Fruit fly (Drosophila melanogaster) whole organism, pupa: Measurements from ENCODE around the gene Hs6st.

Experiments used
- CG10348 ChIP-seq: fragments of 200-800 bp; sonication (Bioruptor generic); IDR thresholded peaks from 2 replicates; pipeline ENCODE4 v1.3.6; 2022; ENCODE audit warnings: missing biosample characterization, missing genetic modification characterization
- CG12605 ChIP-seq: fragments of 200-800 bp; sonication (Bioruptor generic); IDR thresholded peaks from 2 replicates; pipeline ENCODE4 v1.3.6; 2022; ENCODE audit warnings: missing biosample characterization, missing genetic modification characterization
- CG13204 ChIP-seq: fragments of 200-800 bp; sonication (Bioruptor generic); optimal IDR thresholded peaks from 2 replicates; lab custom pipeline; 2018; ENCODE audit warnings: missing biosample characterization, mild to moderate bottlenecking, missing genetic modification characterization, moderate library complexity
- CG14655 ChIP-seq: fragments of 200-800 bp; sonication (Bioruptor generic); optimal IDR thresholded peaks from 3 replicates; lab custom pipeline; 2017; ENCODE audit warnings: mild to moderate bottlenecking, missing biosample characterization, missing genetic modification reagents, missing genetic modification characterization
- CG15710 ChIP-seq: fragments of 200-800 bp; sonication (Bioruptor generic); optimal IDR thresholded peaks from 2 replicates; lab custom pipeline; 2018; ENCODE audit warnings: missing biosample characterization, mild to moderate bottlenecking, missing genetic modification characterization, moderate library complexity
- CG17806 ChIP-seq: fragments of 200-800 bp; sonication (Bioruptor generic); optimal IDR thresholded peaks from 2 replicates; lab custom pipeline; 2018; ENCODE audit warnings: missing biosample characterization, mild to moderate bottlenecking, missing genetic modification characterization, moderate library complexity
- CG32121 ChIP-seq: fragments of 200-800 bp; sonication (Bioruptor generic); IDR thresholded peaks from 2 replicates; pipeline ENCODE4 v1.3.6; 2022; ENCODE audit warnings: missing biosample characterization, missing genetic modification characterization
- CG34367 ChIP-seq: fragments of 200-800 bp; sonication (Bioruptor generic); optimal IDR thresholded peaks from 2 replicates; lab custom pipeline; 2018; ENCODE audit warnings: missing biosample characterization, mild to moderate bottlenecking, missing genetic modification characterization
- CG4496 ChIP-seq: fragments of 200-800 bp; sonication (Bioruptor generic); IDR thresholded peaks from 3 replicates; pipeline ENCODE4 v1.3.6; 2022; ENCODE audit warnings: missing biosample characterization, missing genetic modification characterization
- CG8159 ChIP-seq: fragments of 200-800 bp; sonication (Bioruptor generic); optimal IDR thresholded peaks from 3 replicates; lab custom pipeline; 2018; ENCODE audit warnings: missing biosample characterization, mild to moderate bottlenecking, missing genetic modification characterization, moderate library complexity
- CG8301 ChIP-seq: fragments of 200-800 bp; sonication (Bioruptor generic); optimal IDR thresholded peaks from 2 replicates; lab custom pipeline; 2018; ENCODE audit warnings: missing biosample characterization, mild to moderate bottlenecking, missing genetic modification characterization
- CG9948 ChIP-seq: fragments of 200-800 bp; sonication (Bioruptor generic); optimal IDR thresholded peaks from 2 replicates; lab custom pipeline; 2018; ENCODE audit warnings: missing biosample characterization, mild to moderate bottlenecking, missing genetic modification characterization, moderate library complexity
- D1 ChIP-seq: fragments of 200-800 bp; sonication (Bioruptor generic); optimal IDR thresholded peaks from 2 replicates; lab custom pipeline; 2018; ENCODE audit warnings: missing biosample characterization, mild to moderate bottlenecking, missing genetic modification characterization, moderate library complexity
- EcR ChIP-seq: fragments of 200-800 bp; sonication (Bioruptor generic); optimal IDR thresholded peaks from 3 replicates; lab custom pipeline; 2019; ENCODE audit warnings: missing biosample characterization, missing genetic modification characterization, mild to moderate bottlenecking, moderate library complexity, missing genetic modification reagents
- Ets98B ChIP-seq: fragments of 200-800 bp; sonication (Bioruptor generic); IDR thresholded peaks from 2 replicates; pipeline ENCODE4 v1.3.6; 2022; ENCODE audit warnings: missing biosample characterization, missing genetic modification characterization
- Pif1A ChIP-seq: fragments of 200-800 bp; sonication (Bioruptor generic); optimal IDR thresholded peaks from 3 replicates; lab custom pipeline; 2016; ENCODE audit warnings: missing biosample characterization, missing genetic modification characterization
- Pif1B ChIP-seq: fragments of 200-800 bp; sonication (Bioruptor generic); optimal IDR thresholded peaks from 3 replicates; lab custom pipeline; 2016; ENCODE audit warnings: missing biosample characterization, missing genetic modification characterization
- Snoo ChIP-seq: fragments of 200-800 bp; sonication (Bioruptor generic); optimal IDR thresholded peaks from 3 replicates; lab custom pipeline; 2017; ENCODE audit warnings: missing biosample characterization, mild to moderate bottlenecking, missing genetic modification characterization, inconsistent platforms
- fd96Ca ChIP-seq: fragments of 200-800 bp; sonication (Bioruptor generic); IDR thresholded peaks from 3 replicates; pipeline ENCODE4 v1.3.6; 2022; ENCODE audit warnings: missing biosample characterization, missing genetic modification characterization
- gl ChIP-seq: fragments of 200-800 bp; sonication (Bioruptor generic); optimal IDR thresholded peaks from 2 replicates; lab custom pipeline; 2018; ENCODE audit warnings: missing biosample characterization, mild to moderate bottlenecking, missing genetic modification characterization
- rn ChIP-seq: fragments of 200-800 bp; sonication (Bioruptor generic); IDR thresholded peaks from 2 replicates; pipeline ENCODE4 v1.3.6; 2022; ENCODE audit warnings: missing biosample characterization, missing genetic modification characterization

The Hs6st gene

dm6 chr3R:20001595-20001997, 6.7 kb downstream of the Hs6st start:
- TF ChIP-seq CG32121 (GFP tag; lab: Robert Waterston, UW) (no peak), CG14655 (GFP tag; lab: Kevin White, UChicago) (peak; percentile 47), CG15710 (tag; lab: Kevin White, UChicago) (peak; percentile 48), Snoo (tag; lab: Kevin White, UChicago) (peak; percentile 40), CG12605 (no peak), CG8159 (tag; lab: Kevin White, UChicago) (peak; percentile 47), CG9948 (tag; lab: Kevin White, UChicago) (peak; percentile 35), Pif1A (GFP tag; lab: Kevin White, UChicago) (peak; percentile 29), CG10348 (GFP tag; lab: Robert Waterston, UW) (no peak), gl (tag; lab: Kevin White, UChicago) (no peak), CG17806 (peak; percentile 2), CG8301 (peak; percentile 7), D1 (no peak)

- TF ChIP-seq CG10348 (GFP tag; lab: Robert Waterston, UW) (no peak), Snoo (tag; lab: Kevin White, UChicago) (peak; percentile 68), CG34367 (tag; lab: Kevin White, UChicago) (peak; percentile 78), gl (tag; lab: Kevin White, UChicago) (peak; percentile 26), rn (peak; percentile 44; the same call in 1 of the 2 replicates), CG8301 (peak; percentile 78), Pif1B (GFP tag; lab: Kevin White, UChicago) (peak; percentile 58), CG9948 (tag; lab: Kevin White, UChicago) (peak; percentile 84), D1 (peak; percentile 64), CG32121 (GFP tag; lab: Robert Waterston, UW) (peak; percentile 87), CG12605 (peak; percentile 83), fd96Ca (GFP tag; lab: Robert Waterston, UW) (no peak), EcR (GFP tag; lab: Kevin White, UChicago) (no peak), CG4496 (GFP tag; lab: Robert Waterston, UW) (peak; percentile 83), Pif1A (GFP tag; lab: Kevin White, UChicago) (peak; percentile 63), CG15710 (tag; lab: Kevin White, UChicago) (peak; percentile 85), CG13204 (GFP tag; lab: Kevin White, UChicago) (peak; percentile 26), Ets98B (GFP tag; lab: Robert Waterston, UW) (peak; percentile 79), CG8159 (tag; lab: Kevin White, UChicago) (peak; percentile 85), CG14655 (GFP tag; lab: Kevin White, UChicago) (peak; percentile 82), CG17806 (peak; percentile 83)
Measured at dm6 chr3R:19999474-19999873, 8.8 kb downstream of the Hs6st start.

dm6 chr3R:19998418-19998817, 9.9 kb downstream of the Hs6st start:
- TF ChIP-seq CG4496 (GFP tag; lab: Robert Waterston, UW): peak; percentile 89
- TF ChIP-seq EcR (GFP tag; lab: Kevin White, UChicago): no peak
- TF ChIP-seq CG8301: peak; percentile 72
- TF ChIP-seq Pif1A (GFP tag; lab: Kevin White, UChicago): peak; percentile 69
- no peak for TF ChIP-seq D1
- TF ChIP-seq CG12605: peak; percentile 54
- peak; percentile 63 for TF ChIP-seq CG8159 (tag; lab: Kevin White, UChicago)
- peak; percentile 72 for TF ChIP-seq CG34367 (tag; lab: Kevin White, UChicago)
- peak; percentile 66 for TF ChIP-seq CG9948 (tag; lab: Kevin White, UChicago)
- peak; percentile 72 for TF ChIP-seq CG17806
- TF ChIP-seq Pif1B (GFP tag; lab: Kevin White, UChicago): peak; percentile 49
- peak; percentile 69 for TF ChIP-seq CG15710 (tag; lab: Kevin White, UChicago)
- TF ChIP-seq rn: 0 out of 2 replicates have a peak, but pooled peaks have one; percentile 30
- peak; percentile 29 for TF ChIP-seq gl (tag; lab: Kevin White, UChicago)
- TF ChIP-seq CG14655 (GFP tag; lab: Kevin White, UChicago): peak; percentile 80
- peak; percentile 71 for TF ChIP-seq Ets98B (GFP tag; lab: Robert Waterston, UW)
- peak; percentile 23 for TF ChIP-seq Snoo (tag; lab: Kevin White, UChicago)
- TF ChIP-seq CG13204 (GFP tag; lab: Kevin White, UChicago): peak; percentile 23
- TF ChIP-seq CG32121 (GFP tag; lab: Robert Waterston, UW): peak; percentile 47; the same call in 1 of the 2 replicates
- TF ChIP-seq CG10348 (GFP tag; lab: Robert Waterston, UW): no peak
- peak; percentile 83; the same call in 2 of the 3 replicates for TF ChIP-seq fd96Ca (GFP tag; lab: Robert Waterston, UW)

- TF ChIP-seq EcR (GFP tag; lab: Kevin White, UChicago): no peak
- TF ChIP-seq gl (tag; lab: Kevin White, UChicago): no peak
- TF ChIP-seq CG4496 (GFP tag; lab: Robert Waterston, UW): no peak
- no peak for TF ChIP-seq CG8159 (tag; lab: Kevin White, UChicago)
- no peak for TF ChIP-seq Pif1B (GFP tag; lab: Kevin White, UChicago)
- TF ChIP-seq, all 21 proteins: peak for 0
Measured at dm6 chr3R:19997526-19998070, 10.7 kb downstream of the Hs6st start.

- TF ChIP-seq Pif1A (GFP tag; lab: Kevin White, UChicago) (peak; percentile 33), fd96Ca (GFP tag; lab: Robert Waterston, UW) (no peak), CG4496 (GFP tag; lab: Robert Waterston, UW) (peak; percentile 30; the same call in 1 of the 3 replicates), rn (no peak), CG8301 (peak; percentile 60), CG17806 (no peak), CG34367 (tag; lab: Kevin White, UChicago) (no peak), gl (tag; lab: Kevin White, UChicago) (no peak), CG8159 (tag; lab: Kevin White, UChicago) (peak; percentile 9), D1 (no peak), CG12605 (no peak), CG13204 (GFP tag; lab: Kevin White, UChicago) (no peak), CG14655 (GFP tag; lab: Kevin White, UChicago) (peak; percentile 69), Pif1B (GFP tag; lab: Kevin White, UChicago) (no peak), Snoo (tag; lab: Kevin White, UChicago) (no peak), EcR (GFP tag; lab: Kevin White, UChicago) (no peak), CG32121 (GFP tag; lab: Robert Waterston, UW) (peak; percentile 36; the same call in 1 of the 2 replicates), Ets98B (GFP tag; lab: Robert Waterston, UW) (no peak), CG10348 (GFP tag; lab: Robert Waterston, UW) (no peak), CG15710 (tag; lab: Kevin White, UChicago) (no peak), CG9948 (tag; lab: Kevin White, UChicago) (no peak)
Measured at dm6 chr3R:19996433-19996832, 11.9 kb downstream of the Hs6st start.
